Worm (Caenorhabditis elegans) whole organism, L2 larva: ENCODE measurements around the gene act-2.

Source experiments
- C34F6.9 ChIP-seq: fragments of 150-350 bp; optimal IDR thresholded peaks from 2 replicates; lab custom pipeline; 2014; ENCODE audit warnings: missing biosample characterization, missing genetic modification characterization
- F13H6.1 ChIP-seq: sonication (generic microtip); optimal IDR thresholded peaks from 2 replicates; lab custom pipeline; 2016; ENCODE audit warnings: missing genetic modification characterization, missing compliant biosample characterization
- R02D3.7 ChIP-seq: fragments of 150-350 bp; optimal IDR thresholded peaks from 2 replicates; lab custom pipeline; 2014; ENCODE audit warnings: missing biosample characterization, missing genetic modification characterization
- Y55F3AM.14 ChIP-seq: fragments of 200-800 bp; sonication (Bioruptor generic); optimal IDR thresholded peaks from 2 replicates; lab custom pipeline; 2018; ENCODE audit warnings: mild to moderate bottlenecking, missing genetic modification characterization, missing compliant biosample characterization
- ZK546.5 ChIP-seq: sonication (generic microtip); optimal IDR thresholded peaks from 2 replicates; lab custom pipeline; 2017; ENCODE audit warnings: missing biosample characterization, missing genetic modification characterization
- alr-1 ChIP-seq: fragments of 150-350 bp; optimal IDR thresholded peaks from 2 replicates; lab custom pipeline; 2014; ENCODE audit warnings: missing biosample characterization, missing genetic modification characterization
- aly-2 ChIP-seq: fragments of 150-350 bp; optimal IDR thresholded peaks from 2 replicates; lab custom pipeline; 2014; ENCODE audit warnings: missing biosample characterization, missing genetic modification characterization
- ama-1 ChIP-seq: fragments of 150-350 bp; optimal IDR thresholded peaks from 2 replicates; lab custom pipeline; 2018; ENCODE audit warnings: inconsistent platforms
- blmp-1 ChIP-seq: sonication (generic microtip); optimal IDR thresholded peaks from 2 replicates; lab custom pipeline; 2017; ENCODE audit warnings: missing genetic modification characterization, mild to moderate bottlenecking, missing compliant biosample characterization, antibody characterized with exemption, moderate library complexity; ENCODE audit not compliant: insufficient read depth
- ceh-16 ChIP-seq: fragments of 150-350 bp; optimal IDR thresholded peaks from 2 replicates; lab custom pipeline; 2014; ENCODE audit warnings: missing biosample characterization, missing genetic modification characterization
- ceh-82 ChIP-seq: fragments of 150-350 bp; optimal IDR thresholded peaks from 2 replicates; lab custom pipeline; 2014; ENCODE audit warnings: missing biosample characterization, missing genetic modification characterization
- crh-2 ChIP-seq: sonication (generic microtip); optimal IDR thresholded peaks from 2 replicates; lab custom pipeline; 2017; ENCODE audit warnings: missing biosample characterization, missing genetic modification characterization
- dmd-4 ChIP-seq: sonication (generic microtip); optimal IDR thresholded peaks from 2 replicates; lab custom pipeline; 2017; ENCODE audit warnings: missing biosample characterization, missing genetic modification characterization
- egl-27 ChIP-seq: sonication (generic microtip); optimal IDR thresholded peaks from 3 replicates; lab custom pipeline; 2017; ENCODE audit warnings: missing biosample characterization, missing genetic modification reagents, missing genetic modification characterization
- elt-1 ChIP-seq: fragments of 150-350 bp; optimal IDR thresholded peaks from 2 replicates; lab custom pipeline; 2014; ENCODE audit warnings: missing biosample characterization, missing genetic modification characterization
- elt-3 ChIP-seq: sonication (generic microtip); optimal IDR thresholded peaks from 2 replicates; lab custom pipeline; 2017; ENCODE audit warnings: missing biosample characterization, missing genetic modification characterization
- fos-1 ChIP-seq: fragments of 150-350 bp; optimal IDR thresholded peaks from 2 replicates; lab custom pipeline; 2014; ENCODE audit warnings: missing biosample characterization, missing genetic modification characterization
- gmeb-1 ChIP-seq: fragments of 150-350 bp; optimal IDR thresholded peaks from 2 replicates; lab custom pipeline; 2014; ENCODE audit warnings: missing biosample characterization, missing genetic modification characterization
- lin-11 ChIP-seq: fragments of 150-350 bp; sonication (generic microtip); optimal IDR thresholded peaks from 2 replicates; lab custom pipeline; 2014; ENCODE audit warnings: missing biosample characterization, missing genetic modification characterization, inconsistent platforms, mixed read lengths
- lin-13 ChIP-seq: fragments of 150-350 bp; optimal IDR thresholded peaks from 2 replicates; lab custom pipeline; 2014; ENCODE audit warnings: missing biosample characterization, missing genetic modification reagents, missing genetic modification characterization
- lin-39 ChIP-seq: fragments of 150-350 bp; optimal IDR thresholded peaks from 2 replicates; lab custom pipeline; 2014; ENCODE audit warnings: missing biosample characterization, missing genetic modification reagents, missing genetic modification characterization
- lsy-2 ChIP-seq, 2 experiments: fragments of 150-350 bp in 1 of 2; sonication (generic microtip) in 1 of 2; optimal IDR thresholded peaks; 2 replicates each; lab custom pipeline; 2014 to 2017; ENCODE audit warnings: missing biosample characterization in 2 of 2, missing genetic modification characterization in 2 of 2
- mab-5 ChIP-seq: fragments of 150-350 bp; optimal IDR thresholded peaks from 2 replicates; lab custom pipeline; 2014; ENCODE audit warnings: missing biosample characterization, missing genetic modification characterization
- mbf-1 ChIP-seq: sonication (generic microtip); optimal IDR thresholded peaks from 2 replicates; lab custom pipeline; 2017; ENCODE audit warnings: missing biosample characterization, missing genetic modification characterization
- mdl-1 ChIP-seq, 2 experiments: fragments of 150-350 bp in 1 of 2; sonication (generic microtip) in 1 of 2; optimal IDR thresholded peaks; 2 replicates each; lab custom pipeline; 2017; ENCODE audit warnings: missing biosample characterization in 2 of 2, missing genetic modification characterization in 2 of 2
- nhr-10 ChIP-seq: sonication (generic microtip); optimal IDR thresholded peaks from 2 replicates; lab custom pipeline; 2017; ENCODE audit warnings: missing biosample characterization, missing genetic modification characterization
- nhr-11 ChIP-seq: fragments of 150-350 bp; optimal IDR thresholded peaks from 2 replicates; lab custom pipeline; 2014; ENCODE audit warnings: missing biosample characterization, missing genetic modification characterization
- nhr-12 ChIP-seq: fragments of 150-350 bp; optimal IDR thresholded peaks from 2 replicates; lab custom pipeline; 2014; ENCODE audit warnings: missing biosample characterization, missing genetic modification characterization
- nhr-129 ChIP-seq: fragments of 150-350 bp; optimal IDR thresholded peaks from 2 replicates; lab custom pipeline; 2014; ENCODE audit warnings: missing biosample characterization, missing genetic modification characterization
- nhr-21 ChIP-seq: fragments of 150-350 bp; optimal IDR thresholded peaks from 2 replicates; lab custom pipeline; 2014; ENCODE audit warnings: missing biosample characterization, missing genetic modification characterization
- nhr-23 ChIP-seq: fragments of 150-350 bp; optimal IDR thresholded peaks from 2 replicates; lab custom pipeline; 2014; ENCODE audit warnings: missing biosample characterization, missing genetic modification reagents, missing genetic modification characterization
- nhr-237 ChIP-seq: fragments of 150-350 bp; optimal IDR thresholded peaks from 2 replicates; lab custom pipeline; 2014; ENCODE audit warnings: missing biosample characterization, missing genetic modification characterization
- nhr-25 ChIP-seq: fragments of 150-350 bp; sonication (generic microtip); optimal IDR thresholded peaks from 3 replicates; lab custom pipeline; 2014; ENCODE audit warnings: missing biosample characterization, missing genetic modification characterization
- nhr-6 ChIP-seq: fragments of 150-350 bp; optimal IDR thresholded peaks from 2 replicates; lab custom pipeline; 2014; ENCODE audit warnings: missing biosample characterization, missing genetic modification characterization
- nhr-77 ChIP-seq: fragments of 150-350 bp; optimal IDR thresholded peaks from 2 replicates; lab custom pipeline; 2014; ENCODE audit warnings: missing biosample characterization, missing genetic modification characterization
- peb-1 ChIP-seq: fragments of 150-350 bp; optimal IDR thresholded peaks from 2 replicates; lab custom pipeline; 2014; ENCODE audit warnings: missing biosample characterization, missing genetic modification characterization
- sem-4 ChIP-seq: fragments of 150-350 bp; optimal IDR thresholded peaks from 2 replicates; lab custom pipeline; 2014; ENCODE audit warnings: missing biosample characterization, missing genetic modification reagents, missing genetic modification characterization
- skn-1 ChIP-seq: sonication (generic microtip); optimal IDR thresholded peaks from 2 replicates; lab custom pipeline; 2017; ENCODE audit warnings: missing biosample characterization, missing genetic modification characterization
- sma-3 ChIP-seq: sonication (generic microtip); optimal IDR thresholded peaks from 2 replicates; lab custom pipeline; 2016; ENCODE audit warnings: missing genetic modification reagents, missing genetic modification characterization, missing compliant biosample characterization
- sma-9 ChIP-seq, 2 experiments: fragments of 150-350 bp in 1 of 2; sonication (generic microtip) in 1 of 2; optimal IDR thresholded peaks; 2 replicates each; lab custom pipeline; 2014 to 2016; ENCODE audit warnings: missing genetic modification characterization in 2 of 2, mild to moderate bottlenecking in 1 of 2, missing biosample characterization in 1 of 2, missing compliant biosample characterization in 1 of 2, missing genetic modification reagents in 1 of 2, moderate library complexity in 1 of 2
- snpc-4 ChIP-seq: fragments of 150-350 bp; optimal IDR thresholded peaks from 2 replicates; lab custom pipeline; 2014; ENCODE audit warnings: missing biosample characterization, missing genetic modification characterization
- unc-39 ChIP-seq: fragments of 150-350 bp; optimal IDR thresholded peaks from 2 replicates; lab custom pipeline; 2014; ENCODE audit warnings: missing biosample characterization, missing genetic modification characterization
- unc-55 ChIP-seq: fragments of 150-350 bp; sonication (generic microtip); optimal IDR thresholded peaks from 3 replicates; lab custom pipeline; 2014; ENCODE audit warnings: missing biosample characterization, missing genetic modification reagents, missing genetic modification characterization
- unc-62 ChIP-seq: fragments of 150-350 bp; optimal IDR thresholded peaks from 2 replicates; lab custom pipeline; 2014; ENCODE audit warnings: missing biosample characterization, missing genetic modification reagents, missing genetic modification characterization
- zag-1 ChIP-seq: fragments of 150-350 bp; optimal IDR thresholded peaks from 2 replicates; lab custom pipeline; 2014; ENCODE audit warnings: missing biosample characterization, missing genetic modification characterization
- ztf-1 ChIP-seq: fragments of 200-800 bp; sonication (Bioruptor generic); conservative IDR thresholded peaks from 2 replicates; pipeline ENCODE4 v1.3.6; 2022; ENCODE audit warnings: missing genetic modification characterization, missing compliant biosample characterization
- ztf-11 ChIP-seq: sonication (generic microtip); optimal IDR thresholded peaks from 2 replicates; lab custom pipeline; 2017; ENCODE audit warnings: missing biosample characterization, missing genetic modification characterization
- ztf-4 ChIP-seq: fragments of 150-350 bp; optimal IDR thresholded peaks from 2 replicates; lab custom pipeline; 2014; ENCODE audit warnings: missing biosample characterization, missing genetic modification characterization

Gene act-2

DNA sequence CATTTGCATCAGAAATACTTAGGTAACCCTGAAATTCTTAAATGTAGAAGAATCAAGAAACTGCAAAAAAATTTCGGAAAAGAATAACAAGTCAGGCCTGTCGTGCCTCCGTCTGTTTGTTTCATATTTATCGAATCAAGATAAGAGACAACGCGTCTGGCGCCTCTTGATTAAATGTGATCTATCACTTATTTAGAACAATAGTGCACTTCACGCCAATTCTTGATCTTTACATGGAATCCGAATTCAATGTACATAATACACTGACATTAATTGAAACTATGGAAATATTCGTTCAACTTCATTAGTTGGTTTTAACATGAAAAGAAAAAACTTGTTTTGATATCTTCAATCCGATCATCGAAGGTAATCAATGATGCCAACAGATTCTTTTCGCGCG is 44.5 kb upstream of the act-2 start, which contains the start of gene mboa-2:
Gene mboa-2 (minus strand): TSS at position 28 of the 400 bp plus-strand sequence.
- TF ChIP-seq lin-13 = peak; percentile 72
- TF ChIP-seq unc-55 (GFP tag; lab: Kevin White, UChicago) = no peak
- TF ChIP-seq skn-1 (tag; lab: Kevin White, UChicago) = no peak
- peak; percentile 25 for TF ChIP-seq sem-4 (tag; lab: Kevin White, UChicago)
- no peak for TF ChIP-seq ztf-11 (tag; lab: Kevin White, UChicago)
- no peak for TF ChIP-seq egl-27 (tag; lab: Kevin White, UChicago)
- no peak for TF ChIP-seq ama-1
- peak; percentile 37 for TF ChIP-seq gmeb-1 (tag; lab: Kevin White, UChicago)
- no peak for TF ChIP-seq dmd-4 (tag; lab: Kevin White, UChicago)
- no peak for TF ChIP-seq alr-1
- peak; percentile 43 for TF ChIP-seq nhr-129
- peak; percentile 50 for TF ChIP-seq crh-2 (tag; lab: Kevin White, UChicago)
- TF ChIP-seq nhr-237 (tag; lab: Kevin White, UChicago) = no peak
- TF ChIP-seq nhr-21 (tag; lab: Kevin White, UChicago) = no peak
- TF ChIP-seq peb-1 = no peak
- no peak for TF ChIP-seq lin-11 (tag; lab: Kevin White, UChicago)
- no peak for TF ChIP-seq fos-1 (tag; lab: Kevin White, UChicago)
- no peak for TF ChIP-seq ceh-16 (tag; lab: Kevin White, UChicago)
- TF ChIP-seq mdl-1 (tag; optimal IDR thresholded peaks at IDR 0.05; lab: Kevin White, UChicago) = no peak
- TF ChIP-seq nhr-23 (tag; lab: Kevin White, UChicago) = no peak
- TF ChIP-seq nhr-25 (tag; lab: Kevin White, UChicago) = peak; percentile 30
- TF ChIP-seq nhr-11 (tag; lab: Kevin White, UChicago) = no peak
- no peak for TF ChIP-seq nhr-10 (tag; lab: Kevin White, UChicago)
- peak; percentile 28 for TF ChIP-seq F13H6.1 (tag; lab: Kevin White, UChicago)
- TF ChIP-seq nhr-6 (tag; lab: Kevin White, UChicago) = peak; percentile 59
- no peak for TF ChIP-seq aly-2 (tag; lab: Kevin White, UChicago)
- TF ChIP-seq ceh-82 = no peak
- TF ChIP-seq R02D3.7 (tag; lab: Kevin White, UChicago) = no peak
- TF ChIP-seq snpc-4 = no peak
- no peak for TF ChIP-seq unc-39 (tag; lab: Kevin White, UChicago)
- TF ChIP-seq zag-1 (tag; lab: Kevin White, UChicago) = no peak
- no peak for TF ChIP-seq elt-1 (tag; lab: Kevin White, UChicago)
- TF ChIP-seq nhr-12 (tag; lab: Kevin White, UChicago) = no peak
- TF ChIP-seq sma-9 (GFP tag; optimal IDR thresholded peaks at IDR 0.05; lab: Kevin White, UChicago) = peak; percentile 51
- no peak for TF ChIP-seq sma-9 (tag; optimal IDR thresholded peaks at IDR 0.05; lab: Kevin White, UChicago)
- TF ChIP-seq elt-3 (tag; lab: Kevin White, UChicago) = no peak
- no peak for TF ChIP-seq mab-5 (tag; lab: Kevin White, UChicago)
- no peak for TF ChIP-seq mbf-1 (tag; lab: Kevin White, UChicago)
- TF ChIP-seq ztf-1 (GFP tag; lab: Robert Waterston, UW) = no peak
- no peak for TF ChIP-seq C34F6.9 (tag; lab: Kevin White, UChicago)
- TF ChIP-seq ZK546.5 (tag; lab: Kevin White, UChicago) = no peak
- no peak for TF ChIP-seq lin-39 (tag; lab: Kevin White, UChicago)
- TF ChIP-seq lsy-2 (tag; optimal IDR thresholded peaks at IDR 0.05; lab: Kevin White, UChicago) = peak; percentile 23 to 41
- no peak for TF ChIP-seq Y55F3AM.14 (GFP tag; lab: Kevin White, UChicago)
- peak; percentile 58 for TF ChIP-seq sma-3 (GFP tag; lab: Kevin White, UChicago)
- peak; percentile 22 for TF ChIP-seq nhr-77 (tag; lab: Kevin White, UChicago)
- TF ChIP-seq ztf-4 (tag; lab: Kevin White, UChicago) = peak; percentile 56
- TF ChIP-seq blmp-1 (tag; lab: Kevin White, UChicago) = no peak
- TF ChIP-seq unc-62 (GFP tag; lab: Kevin White, UChicago) = no peak
